Worm (Caenorhabditis elegans) whole organism, L4 larva: Measurements from ENCODE around the gene cdc-48.1.

Experiments used
- aly-2 ChIP-seq: sonication (generic microtip); optimal IDR thresholded peaks from 2 replicates; lab custom pipeline; 2018; ENCODE audit warnings: missing biosample characterization, missing genetic modification characterization
- ama-1 ChIP-seq: fragments of 150-350 bp; optimal IDR thresholded peaks from 2 replicates; lab custom pipeline; 2014; ENCODE audit warnings: inconsistent platforms, mixed read lengths
- daf-8 ChIP-seq: fragments of 200-800 bp; sonication (Bioruptor generic); IDR thresholded peaks from 2 replicates; pipeline ENCODE4 v1.3.6; 2022; ENCODE audit warnings: missing genetic modification characterization, missing compliant biosample characterization
- dmd-9 ChIP-seq: fragments of 200-800 bp; sonication (Bioruptor generic); IDR thresholded peaks from 2 replicates; pipeline ENCODE4 v1.3.6; 2022; ENCODE audit warnings: missing genetic modification reagents, missing genetic modification characterization, missing compliant biosample characterization
- egl-27 ChIP-seq: sonication (generic microtip); optimal IDR thresholded peaks from 3 replicates; lab custom pipeline; 2017; ENCODE audit warnings: missing biosample characterization, missing genetic modification reagents, missing genetic modification characterization
- mep-1 ChIP-seq: fragments of 150-350 bp; sonication (generic microtip); optimal IDR thresholded peaks from 3 replicates; lab custom pipeline; 2014; ENCODE audit warnings: missing biosample characterization, missing genetic modification characterization
- pha-4 ChIP-seq, 2 experiments: fragments of 150-350 bp in 1 of 2; fragments of 200-800 bp in 1 of 2; sonication (Bioruptor generic) in 1 of 2; IDR thresholded peaks in 1 of 2; optimal IDR thresholded peaks in 1 of 2; 2 replicates each; pipeline versions ENCODE4 v1.3.6 to Lab custom; 2014 to 2022; ENCODE audit warnings: missing genetic modification characterization in 2 of 2, missing genetic modification reagents in 2 of 2, missing biosample characterization in 1 of 2, missing compliant biosample characterization in 1 of 2
- snpc-4 ChIP-seq: fragments of 150-350 bp; optimal IDR thresholded peaks from 2 replicates; lab custom pipeline; 2014; ENCODE audit warnings: missing biosample characterization, missing genetic modification characterization
- unc-39 ChIP-seq: sonication (generic microtip); optimal IDR thresholded peaks from 2 replicates; lab custom pipeline; 2017; ENCODE audit warnings: missing biosample characterization, missing genetic modification characterization
- zag-1 ChIP-seq: fragments of 150-350 bp; optimal IDR thresholded peaks from 2 replicates; lab custom pipeline; 2014; ENCODE audit warnings: missing biosample characterization, missing genetic modification characterization
- ztf-11 ChIP-seq: fragments of 150-350 bp; optimal IDR thresholded peaks from 2 replicates; lab custom pipeline; 2014; ENCODE audit warnings: missing biosample characterization, missing genetic modification characterization

DNA sequence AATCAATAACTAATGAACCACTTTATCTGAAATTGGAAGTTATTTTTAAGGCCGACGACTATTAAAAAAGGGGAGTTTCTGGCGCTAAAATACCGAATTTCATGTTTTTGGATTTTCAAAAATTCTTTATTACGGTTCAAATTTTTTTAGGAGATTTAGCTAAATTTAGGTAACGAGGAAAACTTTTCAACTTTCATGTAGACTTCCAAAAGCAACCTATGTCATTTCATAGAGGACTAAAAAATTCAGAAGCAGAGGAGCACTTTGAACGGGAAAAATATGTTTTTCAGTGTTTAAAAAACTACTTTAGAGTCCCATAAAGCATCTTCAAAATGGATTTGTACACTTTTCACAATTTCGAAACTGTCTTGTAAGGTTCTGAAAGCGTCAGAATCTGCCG is 49.8 kb downstream of the cdc-48.1 start:
- TF ChIP-seq daf-8 (GFP tag; lab: Robert Waterston, UW) (no peak), ztf-11 (tag; lab: Kevin White, UChicago) (no peak), unc-39 (tag; lab: Kevin White, UChicago) (no peak), aly-2 (tag; lab: Kevin White, UChicago) (no peak), ama-1 (peak; percentile 35), egl-27 (tag; lab: Kevin White, UChicago) (no peak), pha-4 (GFP tag; IDR thresholded peaks at IDR 0.05; lab: Robert Waterston, UW) (no peak), pha-4 (tag; optimal IDR thresholded peaks at IDR 0.05; lab: Kevin White, UChicago) (no peak), snpc-4 (tag; lab: Kevin White, UChicago) (no peak), dmd-9 (GFP tag; lab: Robert Waterston, UW) (no peak), mep-1 (tag; lab: Kevin White, UChicago) (no peak), zag-1 (tag; lab: Kevin White, UChicago) (no peak)
